Fruit fly (Drosophila melanogaster): ENCODE results near the gene CG10116.

CG10116 gene

dm6 chr3L:13409809-13410521, 47.1 kb downstream of the CG10116 start:
- no peak for TF ChIP-seq CG17801 (GFP tag; optimal IDR thresholded peaks at IDR 0.05; ENCODE audit: partially characterized antibody)

dm6 chr3L:13406873-13407272, 50.2 kb downstream of the CG10116 start:
- TF ChIP-seq CG17801 (GFP tag; optimal IDR thresholded peaks at IDR 0.05; ENCODE audit: partially characterized antibody): no peak
